Fruit fly (Drosophila melanogaster) whole organism, adult: Measurements from ENCODE around the gene CG4119.

Source experiments
- CG11617 ChIP-seq: fragments of 200-800 bp; sonication (Bioruptor generic); optimal IDR thresholded peaks from 2 replicates; lab custom pipeline; 2017; ENCODE audit warnings: mild to moderate bottlenecking, missing biosample characterization, missing genetic modification reagents, missing genetic modification characterization
- CG5204 ChIP-seq: fragments of 200-800 bp; sonication (Bioruptor generic); optimal IDR thresholded peaks from 2 replicates; lab custom pipeline; 2016; ENCODE audit warnings: missing biosample characterization, missing genetic modification characterization
- CG7045 ChIP-seq: fragments of 200-800 bp; sonication (Bioruptor generic); optimal IDR thresholded peaks from 2 replicates; lab custom pipeline; 2017; ENCODE audit warnings: missing biosample characterization, mild to moderate bottlenecking, missing genetic modification characterization
- Clk ChIP-seq: fragments of 200-800 bp; sonication (Bioruptor generic); optimal IDR thresholded peaks from 2 replicates; lab custom pipeline; 2017; ENCODE audit warnings: missing biosample characterization, missing genetic modification characterization
- Crg-1 ChIP-seq: fragments of 200-800 bp; sonication (Bioruptor generic); optimal IDR thresholded peaks from 2 replicates; lab custom pipeline; 2016; ENCODE audit warnings: missing biosample characterization, missing genetic modification characterization
- Hr96 ChIP-seq: fragments of 200-800 bp; sonication (Bioruptor generic); optimal IDR thresholded peaks from 2 replicates; lab custom pipeline; 2016; ENCODE audit warnings: missing biosample characterization, missing genetic modification characterization
- Mnt ChIP-seq: fragments of 200-800 bp; sonication (Bioruptor generic); optimal IDR thresholded peaks from 2 replicates; lab custom pipeline; 2016; ENCODE audit warnings: missing biosample characterization, mild to moderate bottlenecking, missing genetic modification characterization
- bab1 ChIP-seq: fragments of 200-800 bp; sonication (Bioruptor generic); optimal IDR thresholded peaks from 3 replicates; lab custom pipeline; 2019; ENCODE audit warnings: missing biosample characterization, mild to moderate bottlenecking, missing genetic modification characterization, moderate library complexity
- cnc ChIP-seq, 2 experiments: fragments of >200 bp; optimal IDR thresholded peaks; 2 replicates each; lab custom pipeline; 2017
- kay ChIP-seq: fragments of 200-800 bp; sonication (Bioruptor generic); peaks from one replicate; lab custom pipeline; 2016; ENCODE audit warnings: missing biosample characterization, missing genetic modification characterization, borderline replicate concordance
- ovo ChIP-seq: fragments of 200-800 bp; sonication (Bioruptor generic); optimal IDR thresholded peaks from 2 replicates; lab custom pipeline; 2016; ENCODE audit warnings: missing biosample characterization, missing genetic modification characterization
- toe ChIP-seq: fragments of 200-800 bp; sonication (Bioruptor generic); optimal IDR thresholded peaks from 2 replicates; lab custom pipeline; 2016; ENCODE audit warnings: missing biosample characterization, missing genetic modification characterization

DNA sequence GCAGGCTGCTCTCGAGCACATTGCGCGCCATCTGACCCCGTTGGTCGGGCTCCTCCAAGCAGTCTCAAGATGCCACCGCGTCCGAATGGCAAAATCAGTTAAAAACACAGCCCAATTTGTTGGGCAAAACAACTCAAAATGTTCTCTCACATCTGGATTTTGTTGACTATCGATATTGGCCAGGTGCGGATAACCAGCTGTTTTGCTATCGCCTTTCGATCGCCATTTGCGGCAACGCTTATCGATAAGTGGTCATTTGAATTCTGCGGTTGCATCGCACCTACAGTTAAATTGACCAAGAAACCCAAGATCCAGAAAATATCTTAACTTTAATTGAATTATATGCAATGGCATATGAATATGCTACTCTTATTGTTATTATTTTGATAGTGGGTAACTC is 29.2 kb downstream of the CG4119 start, which contains the start of gene CG3149:
- TF ChIP-seq toe (GFP tag; lab: Kevin White, UChicago) (no peak), CG7045 (GFP tag; lab: Kevin White, UChicago) (no peak), Clk (no peak), Mnt (no peak), CG11617 (GFP tag; lab: Kevin White, UChicago) (no peak), CG5204 (GFP tag; lab: Kevin White, UChicago) (no peak), cnc (optimal IDR thresholded peaks at IDR 0.05; lab: Kevin White, UChicago) (no peak), ovo (GFP tag; lab: Kevin White, UChicago) (no peak), bab1 (GFP tag; lab: Kevin White, UChicago) (peak; percentile 32), kay (GFP tag; lab: Kevin White, UChicago) (no peak), Crg-1 (GFP tag; lab: Kevin White, UChicago) (no peak), Hr96 (GFP tag; lab: Kevin White, UChicago) (no peak)
